Worm (Caenorhabditis elegans) whole organism, young adult: ENCODE measurements around the gene W08F4.1.
A peak's percentile ranks its signal among the peaks of the same experiment; 100 is the strongest.
"Not testable (repeated sequence)": the region's sequence is repeated elsewhere in the genome, so short reads cannot be mapped to it uniquely, and the experiment has no call there.

Experiments
- B0035.1 ChIP-seq: sonication (generic microtip); optimal IDR thresholded peaks from 2 replicates; lab custom pipeline; 2016; ENCODE audit warnings: missing genetic modification characterization, mild to moderate bottlenecking, missing compliant biosample characterization, missing genotype, missing genetic modification reagents
- D2030.7 ChIP-seq: fragments of 200-800 bp; sonication (Bioruptor generic); IDR thresholded peaks from 2 replicates; pipeline ENCODE4 v1.3.6; 2022; ENCODE audit warnings: missing genetic modification reagents, missing genetic modification characterization, missing compliant biosample characterization
- F10E7.11 ChIP-seq: sonication (generic microtip); optimal IDR thresholded peaks from 2 replicates; lab custom pipeline; 2017; ENCODE audit warnings: mild to moderate bottlenecking, missing genetic modification characterization, moderate library complexity, missing compliant biosample characterization
- F23B12.7 ChIP-seq: sonication (generic microtip); optimal IDR thresholded peaks from 2 replicates; lab custom pipeline; 2017; ENCODE audit warnings: missing genetic modification characterization, mild to moderate bottlenecking, missing compliant biosample characterization, antibody characterized with exemption, moderate library complexity; ENCODE audit not compliant: insufficient read depth
- K11D2.4 ChIP-seq: fragments of 200-800 bp; sonication (Bioruptor generic); IDR thresholded peaks from 2 replicates; pipeline ENCODE4 v1.3.6; 2022; ENCODE audit warnings: missing genetic modification reagents, missing genetic modification characterization, missing compliant biosample characterization
- K12H6.12 ChIP-seq: fragments of 200-800 bp; sonication (Bioruptor generic); optimal IDR thresholded peaks from 2 replicates; lab custom pipeline; 2018; ENCODE audit warnings: mild to moderate bottlenecking, missing genetic modification characterization, missing compliant biosample characterization
- Y56A3A.18 ChIP-seq: fragments of 200-800 bp; sonication (Bioruptor generic); IDR thresholded peaks from 2 replicates; pipeline ENCODE4 v1.3.6; 2022; ENCODE audit warnings: missing genetic modification reagents, missing genetic modification characterization, missing compliant biosample characterization
- attf-5 ChIP-seq: fragments of 200-800 bp; sonication (Bioruptor generic); optimal IDR thresholded peaks from 2 replicates; lab custom pipeline; 2018; ENCODE audit warnings: mild to moderate bottlenecking, missing genetic modification characterization, missing compliant biosample characterization
- attf-6 ChIP-seq: fragments of 200-800 bp; sonication (Bioruptor generic); IDR thresholded peaks from 2 replicates; pipeline ENCODE4 v1.3.6; 2022; ENCODE audit warnings: missing genetic modification reagents, missing genetic modification characterization, missing compliant biosample characterization
- ccch-3 ChIP-seq: fragments of 200-800 bp; sonication (Bioruptor generic); optimal IDR thresholded peaks from 2 replicates; lab custom pipeline; 2018; ENCODE audit warnings: mild to moderate bottlenecking, missing genetic modification characterization, missing compliant biosample characterization
- cebp-1 ChIP-seq, 2 experiments: fragments of 200-800 bp in 1 of 2; sonication (Bioruptor generic) in 1 of 2; sonication (generic microtip) in 1 of 2; IDR thresholded peaks in 1 of 2; optimal IDR thresholded peaks in 1 of 2; 2 replicates each; pipeline versions ENCODE4 v1.3.6 to Lab custom; 2017 to 2022; ENCODE audit warnings: missing compliant biosample characterization in 2 of 2, missing genetic modification characterization in 2 of 2, mild to moderate bottlenecking in 1 of 2, missing genetic modification reagents in 1 of 2, moderate library complexity in 1 of 2
- cebp-2 ChIP-seq: fragments of 200-800 bp; sonication (Bioruptor generic); IDR thresholded peaks from 2 replicates; pipeline ENCODE4 v1.3.6; 2022; ENCODE audit warnings: missing genetic modification characterization, missing compliant biosample characterization
- ceh-40 ChIP-seq: fragments of 200-800 bp; sonication (Bioruptor generic); IDR thresholded peaks from 2 replicates; pipeline ENCODE4 v1.3.6; 2022; ENCODE audit warnings: missing genetic modification characterization, missing compliant biosample characterization
- chd-7 ChIP-seq: sonication (generic microtip); optimal IDR thresholded peaks from 2 replicates; lab custom pipeline; 2016; ENCODE audit warnings: mild to moderate bottlenecking, missing genetic modification characterization, moderate library complexity, missing compliant biosample characterization
- die-1 ChIP-seq: sonication (generic microtip); optimal IDR thresholded peaks from 2 replicates; lab custom pipeline; 2016; ENCODE audit warnings: missing genotype, mild to moderate bottlenecking, missing genetic modification characterization, missing compliant biosample characterization
- dox-1 ChIP-seq: fragments of 200-800 bp; sonication (Bioruptor generic); IDR thresholded peaks from 2 replicates; pipeline ENCODE4 v1.3.6; 2022; ENCODE audit warnings: missing genetic modification reagents, missing genetic modification characterization, missing compliant biosample characterization
- egl-18 ChIP-seq: fragments of 200-800 bp; sonication (Bioruptor generic); IDR thresholded peaks from 2 replicates; pipeline ENCODE4 v1.3.6; 2022; ENCODE audit warnings: missing genetic modification reagents, missing genetic modification characterization, missing compliant biosample characterization
- hlh-12 ChIP-seq: sonication (generic microtip); optimal IDR thresholded peaks from 2 replicates; lab custom pipeline; 2016; ENCODE audit warnings: missing genetic modification characterization, missing compliant biosample characterization
- hmg-1.2 ChIP-seq: fragments of 200-800 bp; sonication (Bioruptor generic); IDR thresholded peaks from 2 replicates; pipeline ENCODE4 v1.3.6; 2022; ENCODE audit warnings: missing genetic modification reagents, missing genetic modification characterization, missing compliant biosample characterization
- hmg-20 ChIP-seq: fragments of 200-800 bp; sonication (Bioruptor generic); IDR thresholded peaks from 2 replicates; pipeline ENCODE4 v1.3.6; 2022; ENCODE audit warnings: missing genetic modification reagents, missing genetic modification characterization, missing compliant biosample characterization
- lin-26 ChIP-seq: fragments of 200-800 bp; sonication (Bioruptor generic); IDR thresholded peaks from 2 replicates; pipeline ENCODE4 v1.3.6; 2022; ENCODE audit warnings: missing genetic modification reagents, missing genetic modification characterization, missing compliant biosample characterization
- lin-54 ChIP-seq: fragments of 200-800 bp; sonication (Bioruptor generic); optimal IDR thresholded peaks from 2 replicates; lab custom pipeline; 2018; ENCODE audit warnings: mild to moderate bottlenecking, missing genetic modification characterization, missing compliant biosample characterization
- lir-1 ChIP-seq: fragments of 200-800 bp; sonication (Bioruptor generic); conservative IDR thresholded peaks from 2 replicates; pipeline ENCODE4 v1.3.6; 2022; ENCODE audit warnings: missing genetic modification reagents, missing genetic modification characterization, missing compliant biosample characterization
- madf-6 ChIP-seq: fragments of 200-800 bp; sonication (Bioruptor generic); IDR thresholded peaks from 2 replicates; pipeline ENCODE4 v1.3.6; 2022; ENCODE audit warnings: missing genetic modification reagents, missing genetic modification characterization, missing compliant biosample characterization
- nfya-1 ChIP-seq: sonication (generic microtip); optimal IDR thresholded peaks from 2 replicates; lab custom pipeline; 2017; ENCODE audit warnings: antibody characterized with exemption, missing compliant biosample characterization, missing genetic modification characterization, borderline replicate concordance; ENCODE audit not compliant: insufficient read depth
- nhr-120 ChIP-seq: fragments of 200-800 bp; sonication (Bioruptor generic); IDR thresholded peaks from 2 replicates; pipeline ENCODE4 v1.3.6; 2022; ENCODE audit warnings: missing genetic modification characterization, missing compliant biosample characterization
- pbrm-1 ChIP-seq: fragments of 200-800 bp; sonication (Bioruptor generic); IDR thresholded peaks from 2 replicates; pipeline ENCODE4 v1.3.6; 2022; ENCODE audit warnings: missing genetic modification reagents, missing genetic modification characterization, missing compliant biosample characterization
- sdz-38 ChIP-seq: sonication (generic microtip); optimal IDR thresholded peaks from 2 replicates; lab custom pipeline; 2016; ENCODE audit warnings: missing genotype, missing genetic modification characterization, missing compliant biosample characterization
- sea-2 ChIP-seq: fragments of 200-800 bp; sonication (Bioruptor generic); IDR thresholded peaks from 2 replicates; pipeline ENCODE4 v1.3.6; 2022; ENCODE audit warnings: missing genetic modification characterization, missing compliant biosample characterization
- snpc-1.3 ChIP-seq: sonication (generic microtip); optimal IDR thresholded peaks from 2 replicates; lab custom pipeline; 2017; ENCODE audit warnings: missing genetic modification characterization, mild to moderate bottlenecking, missing compliant biosample characterization, antibody characterized with exemption, moderate library complexity, missing genotype, missing genetic modification reagents; ENCODE audit not compliant: insufficient read depth
- snpc-3.4 ChIP-seq: sonication (generic microtip); optimal IDR thresholded peaks from 2 replicates; lab custom pipeline; 2017; ENCODE audit warnings: missing genetic modification characterization, mild to moderate bottlenecking, missing compliant biosample characterization, antibody characterized with exemption, moderate library complexity, missing genotype, missing genetic modification reagents
- snpc-4 ChIP-seq, 5 experiments: fragments of 150-350 bp in 1 of 5; sonication (generic microtip) in 4 of 5; optimal IDR thresholded peaks; 2 replicates each; lab custom pipeline; 2014 to 2018; ENCODE audit warnings: missing genetic modification characterization in 5 of 5, missing biosample characterization in 3 of 5, antibody characterized with exemption in 2 of 5, mild to moderate bottlenecking in 2 of 5, missing compliant biosample characterization in 2 of 5, missing genotype in 2 of 5, moderate library complexity in 2 of 5, missing genetic modification reagents in 1 of 5
- somi-1 ChIP-seq: fragments of 200-800 bp; sonication (Bioruptor generic); optimal IDR thresholded peaks from 2 replicates; lab custom pipeline; 2018; ENCODE audit warnings: mild to moderate bottlenecking, missing genetic modification characterization, missing compliant biosample characterization
- sptf-2 ChIP-seq: fragments of 200-800 bp; sonication (Bioruptor generic); optimal IDR thresholded peaks from 2 replicates; lab custom pipeline; 2018; ENCODE audit warnings: mild to moderate bottlenecking, missing genetic modification characterization, missing compliant biosample characterization
- zfh-2 ChIP-seq: fragments of 200-800 bp; sonication (Bioruptor generic); conservative IDR thresholded peaks from 2 replicates; pipeline ENCODE4 v1.3.6; 2022; ENCODE audit warnings: missing genetic modification reagents, missing genetic modification characterization, missing compliant biosample characterization
- zim-3 ChIP-seq: sonication (generic microtip); optimal IDR thresholded peaks from 2 replicates; lab custom pipeline; 2017; ENCODE audit warnings: mild to moderate bottlenecking, missing genetic modification characterization, moderate library complexity, missing compliant biosample characterization
- ztf-26 ChIP-seq: sonication (generic microtip); optimal IDR thresholded peaks from 2 replicates; lab custom pipeline; 2017; ENCODE audit warnings: missing genetic modification characterization, missing compliant biosample characterization

Gene W08F4.1

DNA sequence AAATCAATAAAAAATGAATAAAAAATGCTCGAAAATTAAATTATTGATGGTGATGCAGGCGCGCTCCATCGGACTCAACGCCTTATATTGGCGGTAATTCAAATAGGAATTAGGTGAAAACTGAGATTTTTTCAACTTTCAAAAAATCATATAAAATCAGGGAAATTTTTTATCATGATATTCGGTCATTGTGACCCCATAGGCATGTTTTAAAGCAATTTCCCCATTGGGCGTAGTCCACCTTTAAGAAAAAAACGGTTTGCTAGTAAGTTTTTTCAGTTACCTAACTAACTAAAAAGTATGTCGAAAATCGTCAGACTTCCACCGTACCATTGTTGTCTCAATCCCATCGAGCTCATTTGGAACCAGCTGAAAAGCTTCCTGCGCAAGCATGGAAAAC, at the start of gene W08F4.1:
W08F4.1 (plus strand) TSS at position 301 of the 400 bp plus-strand sequence.
- not testable (repeated sequence) for TF ChIP-seq nhr-120, dox-1, attf-6 (GFP tag; lab: Robert Waterston, UW)

DNA sequence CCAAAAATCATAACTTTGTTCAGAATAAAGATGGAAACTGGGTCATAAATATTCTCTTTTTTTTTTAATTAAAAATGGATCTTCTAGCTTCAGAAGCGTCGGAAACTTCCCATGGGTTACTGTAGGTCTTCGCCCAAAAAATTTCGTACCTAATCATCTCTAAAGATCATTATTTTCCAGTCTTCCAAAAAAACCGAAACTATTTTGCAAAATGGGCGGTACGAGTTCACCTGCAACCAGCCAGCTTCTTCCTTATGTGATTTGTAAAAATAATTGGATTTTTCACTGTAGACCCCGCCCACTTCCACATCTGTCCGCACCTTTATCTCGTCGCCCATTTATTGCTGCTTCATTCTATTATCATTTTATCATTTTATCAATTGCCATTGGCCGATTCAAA, 46.9 kb upstream of the W08F4.1 start, which contains the start of gene mlt-10:
mlt-10 (plus strand) TSS at position 301 of the 400 bp plus-strand sequence.
- TF ChIP-seq ztf-26 (tag; lab: Kevin White, UChicago) = no peak
- TF ChIP-seq cebp-1 (GFP tag; IDR thresholded peaks at IDR 0.05; lab: Robert Waterston, UW) = no peak
- TF ChIP-seq cebp-1 (tag; optimal IDR thresholded peaks at IDR 0.05; lab: Kevin White, UChicago) = no peak
- no peak for TF ChIP-seq somi-1 (GFP tag; lab: Kevin White, UChicago)

DNA sequence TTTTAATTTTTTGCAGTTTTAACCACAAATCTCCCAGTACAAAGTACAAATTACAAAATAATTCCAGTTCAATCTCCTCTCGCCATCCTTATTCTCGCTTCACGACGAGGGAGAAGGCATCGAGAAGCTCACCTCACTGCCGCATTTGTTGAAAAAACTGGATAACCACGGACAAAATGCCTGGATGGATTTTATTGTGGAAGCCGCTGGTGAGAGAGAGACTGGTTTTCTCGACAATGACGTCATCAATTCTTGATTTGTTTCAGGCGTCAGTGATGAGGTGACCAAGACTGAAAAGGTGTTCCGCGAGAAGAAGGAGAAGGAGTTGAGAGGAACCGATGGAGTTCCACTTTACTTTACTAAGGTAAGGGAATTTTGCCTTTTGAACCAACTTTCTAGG, 43.8 kb upstream of the W08F4.1 start:
- TF ChIP-seq madf-6 (GFP tag; lab: Robert Waterston, UW) = no peak
- TF ChIP-seq sdz-38 (tag; lab: Kevin White, UChicago) = no peak
- no peak for TF ChIP-seq F23B12.7 (tag; lab: Kevin White, UChicago)
- no peak for TF ChIP-seq cebp-2 (GFP tag; lab: Robert Waterston, UW)
- no peak for TF ChIP-seq snpc-1.3 (tag; lab: Kevin White, UChicago)
- TF ChIP-seq hlh-12 (tag; lab: Kevin White, UChicago) = no peak
- no peak for TF ChIP-seq zim-3 (tag; lab: Kevin White, UChicago)
- no peak for TF ChIP-seq pbrm-1 (GFP tag; lab: Robert Waterston, UW)
- TF ChIP-seq attf-6 (GFP tag; lab: Robert Waterston, UW) = no peak
- TF ChIP-seq lir-1 (GFP tag; lab: Robert Waterston, UW) = no peak
- TF ChIP-seq attf-5 = no peak
- no peak for TF ChIP-seq K11D2.4 (GFP tag; lab: Robert Waterston, UW)
- TF ChIP-seq snpc-3.4 (tag; lab: Kevin White, UChicago) = no peak

DNA sequence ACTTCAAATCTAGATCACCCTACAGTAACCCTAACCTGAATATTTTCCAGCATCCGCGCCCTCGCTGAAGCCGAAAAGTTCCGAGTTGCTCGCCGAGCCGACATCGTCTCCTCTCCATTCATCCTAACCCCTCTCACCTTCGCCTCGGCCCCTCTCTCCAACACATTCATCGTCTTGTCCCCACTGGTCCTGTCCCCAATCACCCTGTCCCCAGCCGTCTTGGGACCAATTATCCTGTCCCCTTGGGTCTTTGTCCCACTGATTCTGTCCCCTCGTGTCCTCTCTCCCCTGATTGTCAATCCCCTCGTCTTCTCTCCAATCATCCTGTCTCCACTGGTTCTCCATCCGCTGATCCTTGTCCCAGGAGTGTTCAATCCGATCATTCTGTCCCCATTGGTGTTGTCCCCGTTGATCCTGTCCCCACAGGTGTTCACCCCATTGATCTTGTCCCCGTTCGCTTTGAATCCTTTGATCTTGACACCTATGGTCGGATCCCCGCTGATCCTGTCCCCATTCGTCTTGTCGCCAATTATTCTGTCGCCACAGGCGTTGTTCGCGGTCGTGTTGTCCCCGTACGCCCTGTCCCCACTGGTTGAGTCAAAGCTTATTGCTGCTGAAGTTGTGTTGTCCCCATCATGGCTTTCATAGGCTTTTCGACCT, 41.9 kb upstream of the W08F4.1 start, which contains the start of gene lips-7:
lips-7 (plus strand) TSS at position 610 of the 660 bp plus-strand sequence.
- TF ChIP-seq zfh-2 (GFP tag; lab: Robert Waterston, UW) (peak; percentile 73), snpc-4 (GFP tag; optimal IDR thresholded peaks at IDR 0.05; lab: Kevin White, UChicago) (no peak), snpc-4 (tag; optimal IDR thresholded peaks at IDR 0.05; lab: Kevin White, UChicago) (no peak), egl-18 (GFP tag; lab: Robert Waterston, UW) (no peak), nfya-1 (peak; percentile 39), snpc-3.4 (tag; lab: Kevin White, UChicago) (no peak)

DNA sequence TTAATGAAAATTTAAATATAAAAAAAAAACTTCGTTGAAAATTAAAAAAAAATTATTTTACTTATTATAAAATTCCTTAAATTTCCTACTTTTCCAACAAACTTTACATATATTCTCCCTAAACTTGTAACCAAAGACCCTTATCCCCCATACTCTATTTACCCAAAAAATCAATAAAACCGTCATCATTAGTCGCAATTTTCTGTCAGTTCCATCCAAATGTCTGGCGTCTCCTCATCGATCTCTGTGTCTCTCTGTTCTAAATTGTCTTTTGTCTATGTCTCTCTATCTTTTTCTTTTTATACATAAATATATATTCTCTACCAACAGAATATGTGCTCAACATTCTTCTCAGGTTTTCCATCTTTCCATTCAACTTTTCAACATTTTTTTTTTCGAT, 38.0 kb upstream of the W08F4.1 start:
- peak; percentile 43; the same call in 1 of the 2 replicates for TF ChIP-seq hmg-1.2 (GFP tag; lab: Robert Waterston, UW)
- TF ChIP-seq sptf-2 = no peak

DNA sequence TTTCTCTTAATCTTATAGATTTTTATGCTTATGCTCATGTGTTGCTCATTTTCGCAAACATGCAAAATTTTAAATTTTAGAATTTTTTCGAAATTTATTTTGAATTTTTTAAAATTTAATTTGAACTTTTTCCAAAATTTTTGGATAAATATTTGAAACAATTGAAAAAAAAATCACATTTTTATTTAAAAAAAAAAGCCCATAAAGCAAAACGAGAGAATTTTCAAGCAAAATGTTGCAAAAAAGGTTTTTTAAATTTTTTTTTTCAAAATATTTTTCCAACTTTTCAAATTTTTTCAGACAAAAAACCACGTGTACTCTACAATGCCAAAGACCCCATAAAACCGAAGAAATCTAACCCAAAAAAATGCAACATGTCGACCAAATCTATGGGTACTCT, 37.1 kb upstream of the W08F4.1 start, which contains the start of the genes C09E8.1 and C09E8.6:
C09E8.1 (plus strand) TSS at position 301 of the 400 bp plus-strand sequence.
C09E8.6 (plus strand) TSS at position 313 of the 400 bp plus-strand sequence.
- TF ChIP-seq D2030.7 (GFP tag; lab: Robert Waterston, UW) = no peak
- no peak for TF ChIP-seq B0035.1 (tag; lab: Kevin White, UChicago)
- no peak for TF ChIP-seq hmg-1.2 (GFP tag; lab: Robert Waterston, UW)
- no peak for TF ChIP-seq ceh-40 (GFP tag; lab: Robert Waterston, UW)
- no peak for TF ChIP-seq F10E7.11
- TF ChIP-seq sdz-38 (tag; lab: Kevin White, UChicago) = no peak
- TF ChIP-seq sea-2 = no peak
- TF ChIP-seq lin-26 (GFP tag; lab: Robert Waterston, UW) = no peak
- TF ChIP-seq Y56A3A.18 (GFP tag; lab: Robert Waterston, UW) = no peak
- no peak for TF ChIP-seq die-1 (tag; lab: Kevin White, UChicago)
- no peak for TF ChIP-seq chd-7 (tag; lab: Kevin White, UChicago)
- TF ChIP-seq hmg-20 = no peak
- TF ChIP-seq K12H6.12 (tag; lab: Kevin White, UChicago) = no peak
- no peak for TF ChIP-seq ccch-3 (GFP tag; lab: Kevin White, UChicago)
- no peak for TF ChIP-seq lin-54 (GFP tag; lab: Kevin White, UChicago)
- no peak for TF ChIP-seq nfya-1
